Fruit fly (Drosophila melanogaster) whole organism, prepupa: Measurements from ENCODE around the gene Tsf2.

Experiments used
- Ets96B ChIP-seq: fragments of 200-800 bp; optimal IDR thresholded peaks from 2 replicates; lab custom pipeline; 2019; ENCODE audit warnings: missing biosample characterization, mild to moderate bottlenecking, missing genetic modification characterization, moderate library complexity
- Hr4 ChIP-seq: fragments of 200-800 bp; sonication (Bioruptor generic); optimal IDR thresholded peaks from 3 replicates; lab custom pipeline; 2016; ENCODE audit warnings: missing biosample characterization, missing genetic modification characterization
- OdsH ChIP-seq: fragments of 200-800 bp; sonication (Bioruptor generic); optimal IDR thresholded peaks from 3 replicates; lab custom pipeline; 2016; ENCODE audit warnings: missing biosample characterization, missing genetic modification characterization

DNA sequence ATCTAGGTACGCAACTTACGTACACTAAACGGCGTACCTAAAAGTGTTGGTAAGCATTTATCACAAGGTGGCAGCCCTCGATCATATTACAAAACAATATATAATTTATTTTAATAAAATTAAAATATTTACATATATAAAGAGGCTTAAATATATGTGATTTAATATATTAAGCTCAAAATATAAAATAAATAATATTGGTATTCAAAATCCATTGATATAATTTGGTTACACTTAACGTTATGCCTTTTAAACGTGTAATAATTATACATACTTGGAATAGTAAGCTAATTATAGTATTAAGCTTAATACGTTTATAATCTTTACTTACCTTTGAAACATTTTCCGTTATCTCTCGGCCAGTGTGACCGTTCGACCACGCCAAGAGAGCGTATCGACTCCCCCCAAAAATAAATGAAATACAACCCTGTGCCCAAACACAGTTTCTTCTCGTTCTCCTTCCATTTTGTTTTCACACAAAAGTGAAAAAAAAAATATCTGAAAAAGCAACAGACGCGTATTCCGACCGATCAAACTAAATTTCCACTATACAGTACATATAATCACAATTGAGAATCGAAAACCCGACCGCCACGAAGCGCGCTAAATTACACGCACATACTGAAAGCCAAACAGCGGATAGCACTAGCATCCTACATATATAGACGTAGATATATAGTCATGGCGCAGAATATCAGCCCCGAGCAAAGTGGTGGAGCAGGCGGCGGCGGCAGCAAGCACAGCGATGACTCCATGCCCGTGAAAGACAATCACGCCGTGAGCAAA is 29.5 kb downstream of the Tsf2 start, which contains the start of the genes CG10646 and vih:
- TF ChIP-seq Ets96B (tag; lab: Kevin White, UChicago) (peak; percentile 4), Hr4 (GFP tag; lab: Kevin White, UChicago) (no peak), OdsH (GFP tag; lab: Kevin White, UChicago) (no peak)
